Fruit fly (Drosophila melanogaster) whole organism, embryonic: ENCODE results near the gene Sgsf.

ENCODE experiments used
- Hmr ChIP-seq: fragments of 200-800 bp; sonication (Bioruptor generic); optimal IDR thresholded peaks from 3 replicates; lab custom pipeline; 2017; ENCODE audit warnings: mild to moderate bottlenecking, missing biosample characterization, missing genetic modification reagents, missing genetic modification characterization
- gfzf ChIP-seq: fragments of 200-800 bp; sonication (Bioruptor generic); optimal IDR thresholded peaks from 2 replicates; lab custom pipeline; 2016; ENCODE audit warnings: missing biosample characterization, mild to moderate bottlenecking, missing genetic modification characterization, moderate library complexity

DNA sequence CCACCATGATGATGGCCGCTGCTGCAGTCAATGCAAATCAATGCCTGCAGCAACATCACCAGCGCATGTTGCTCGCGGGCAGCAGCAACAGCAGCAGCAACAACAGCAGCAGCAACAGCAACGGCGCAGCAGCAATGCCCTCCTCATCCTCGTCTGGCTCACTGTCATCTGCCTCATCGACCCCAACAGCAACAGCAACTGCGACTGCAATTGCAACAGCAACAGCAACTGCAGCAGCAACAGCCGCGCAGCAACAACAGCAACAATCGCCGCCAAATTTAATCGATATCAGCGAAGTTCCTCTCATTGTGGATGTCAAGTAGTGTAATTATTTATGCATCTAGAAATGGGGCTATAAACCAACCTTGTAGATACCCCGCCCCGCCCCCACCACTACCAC, 39.9 kb upstream of the Sgsf start:
- TF ChIP-seq gfzf (GFP tag; lab: Kevin White, UChicago) (no peak), Hmr (GFP tag; lab: Kevin White, UChicago) (no peak)
